Worm (Caenorhabditis elegans) whole organism, L2 larva: ENCODE data around the gene nep-26.

Experiments used
- C34F6.9 ChIP-seq: fragments of 150-350 bp; optimal IDR thresholded peaks from 2 replicates; lab custom pipeline; 2014; ENCODE audit warnings: missing biosample characterization, missing genetic modification characterization
- F13H6.1 ChIP-seq: sonication (generic microtip); optimal IDR thresholded peaks from 2 replicates; lab custom pipeline; 2016; ENCODE audit warnings: missing genetic modification characterization, missing compliant biosample characterization
- R02D3.7 ChIP-seq: fragments of 150-350 bp; optimal IDR thresholded peaks from 2 replicates; lab custom pipeline; 2014; ENCODE audit warnings: missing biosample characterization, missing genetic modification characterization
- ZK546.5 ChIP-seq: sonication (generic microtip); optimal IDR thresholded peaks from 2 replicates; lab custom pipeline; 2017; ENCODE audit warnings: missing biosample characterization, missing genetic modification characterization
- alr-1 ChIP-seq: fragments of 150-350 bp; optimal IDR thresholded peaks from 2 replicates; lab custom pipeline; 2014; ENCODE audit warnings: missing biosample characterization, missing genetic modification characterization
- ama-1 ChIP-seq: fragments of 150-350 bp; optimal IDR thresholded peaks from 2 replicates; lab custom pipeline; 2018; ENCODE audit warnings: inconsistent platforms
- blmp-1 ChIP-seq: sonication (generic microtip); optimal IDR thresholded peaks from 2 replicates; lab custom pipeline; 2017; ENCODE audit warnings: missing genetic modification characterization, mild to moderate bottlenecking, missing compliant biosample characterization, antibody characterized with exemption, moderate library complexity; ENCODE audit not compliant: insufficient read depth
- ceh-82 ChIP-seq: fragments of 150-350 bp; optimal IDR thresholded peaks from 2 replicates; lab custom pipeline; 2014; ENCODE audit warnings: missing biosample characterization, missing genetic modification characterization
- crh-2 ChIP-seq: sonication (generic microtip); optimal IDR thresholded peaks from 2 replicates; lab custom pipeline; 2017; ENCODE audit warnings: missing biosample characterization, missing genetic modification characterization
- dmd-4 ChIP-seq: sonication (generic microtip); optimal IDR thresholded peaks from 2 replicates; lab custom pipeline; 2017; ENCODE audit warnings: missing biosample characterization, missing genetic modification characterization
- egl-27 ChIP-seq: sonication (generic microtip); optimal IDR thresholded peaks from 3 replicates; lab custom pipeline; 2017; ENCODE audit warnings: missing biosample characterization, missing genetic modification reagents, missing genetic modification characterization
- fos-1 ChIP-seq: fragments of 150-350 bp; optimal IDR thresholded peaks from 2 replicates; lab custom pipeline; 2014; ENCODE audit warnings: missing biosample characterization, missing genetic modification characterization
- gmeb-1 ChIP-seq: fragments of 150-350 bp; optimal IDR thresholded peaks from 2 replicates; lab custom pipeline; 2014; ENCODE audit warnings: missing biosample characterization, missing genetic modification characterization
- lin-11 ChIP-seq: fragments of 150-350 bp; sonication (generic microtip); optimal IDR thresholded peaks from 2 replicates; lab custom pipeline; 2014; ENCODE audit warnings: missing biosample characterization, missing genetic modification characterization, inconsistent platforms, mixed read lengths
- lin-13 ChIP-seq: fragments of 150-350 bp; optimal IDR thresholded peaks from 2 replicates; lab custom pipeline; 2014; ENCODE audit warnings: missing biosample characterization, missing genetic modification reagents, missing genetic modification characterization
- lin-39 ChIP-seq: fragments of 150-350 bp; optimal IDR thresholded peaks from 2 replicates; lab custom pipeline; 2014; ENCODE audit warnings: missing biosample characterization, missing genetic modification reagents, missing genetic modification characterization
- lsy-2 ChIP-seq, 2 experiments: fragments of 150-350 bp in 1 of 2; sonication (generic microtip) in 1 of 2; optimal IDR thresholded peaks; 2 replicates each; lab custom pipeline; 2014 to 2017; ENCODE audit warnings: missing biosample characterization in 2 of 2, missing genetic modification characterization in 2 of 2
- mab-5 ChIP-seq: fragments of 150-350 bp; optimal IDR thresholded peaks from 2 replicates; lab custom pipeline; 2014; ENCODE audit warnings: missing biosample characterization, missing genetic modification characterization
- mbf-1 ChIP-seq: sonication (generic microtip); optimal IDR thresholded peaks from 2 replicates; lab custom pipeline; 2017; ENCODE audit warnings: missing biosample characterization, missing genetic modification characterization
- nhr-10 ChIP-seq: sonication (generic microtip); optimal IDR thresholded peaks from 2 replicates; lab custom pipeline; 2017; ENCODE audit warnings: missing biosample characterization, missing genetic modification characterization
- nhr-11 ChIP-seq: fragments of 150-350 bp; optimal IDR thresholded peaks from 2 replicates; lab custom pipeline; 2014; ENCODE audit warnings: missing biosample characterization, missing genetic modification characterization
- nhr-129 ChIP-seq: fragments of 150-350 bp; optimal IDR thresholded peaks from 2 replicates; lab custom pipeline; 2014; ENCODE audit warnings: missing biosample characterization, missing genetic modification characterization
- nhr-21 ChIP-seq: fragments of 150-350 bp; optimal IDR thresholded peaks from 2 replicates; lab custom pipeline; 2014; ENCODE audit warnings: missing biosample characterization, missing genetic modification characterization
- nhr-23 ChIP-seq: fragments of 150-350 bp; optimal IDR thresholded peaks from 2 replicates; lab custom pipeline; 2014; ENCODE audit warnings: missing biosample characterization, missing genetic modification reagents, missing genetic modification characterization
- nhr-237 ChIP-seq: fragments of 150-350 bp; optimal IDR thresholded peaks from 2 replicates; lab custom pipeline; 2014; ENCODE audit warnings: missing biosample characterization, missing genetic modification characterization
- nhr-25 ChIP-seq: fragments of 150-350 bp; sonication (generic microtip); optimal IDR thresholded peaks from 3 replicates; lab custom pipeline; 2014; ENCODE audit warnings: missing biosample characterization, missing genetic modification characterization
- nhr-77 ChIP-seq: fragments of 150-350 bp; optimal IDR thresholded peaks from 2 replicates; lab custom pipeline; 2014; ENCODE audit warnings: missing biosample characterization, missing genetic modification characterization
- peb-1 ChIP-seq: fragments of 150-350 bp; optimal IDR thresholded peaks from 2 replicates; lab custom pipeline; 2014; ENCODE audit warnings: missing biosample characterization, missing genetic modification characterization
- skn-1 ChIP-seq: sonication (generic microtip); optimal IDR thresholded peaks from 2 replicates; lab custom pipeline; 2017; ENCODE audit warnings: missing biosample characterization, missing genetic modification characterization
- sma-3 ChIP-seq: sonication (generic microtip); optimal IDR thresholded peaks from 2 replicates; lab custom pipeline; 2016; ENCODE audit warnings: missing genetic modification reagents, missing genetic modification characterization, missing compliant biosample characterization
- sma-9 ChIP-seq, 2 experiments: fragments of 150-350 bp in 1 of 2; sonication (generic microtip) in 1 of 2; optimal IDR thresholded peaks; 2 replicates each; lab custom pipeline; 2014 to 2016; ENCODE audit warnings: missing genetic modification characterization in 2 of 2, mild to moderate bottlenecking in 1 of 2, missing biosample characterization in 1 of 2, missing compliant biosample characterization in 1 of 2, missing genetic modification reagents in 1 of 2, moderate library complexity in 1 of 2
- snpc-4 ChIP-seq: fragments of 150-350 bp; optimal IDR thresholded peaks from 2 replicates; lab custom pipeline; 2014; ENCODE audit warnings: missing biosample characterization, missing genetic modification characterization
- unc-39 ChIP-seq: fragments of 150-350 bp; optimal IDR thresholded peaks from 2 replicates; lab custom pipeline; 2014; ENCODE audit warnings: missing biosample characterization, missing genetic modification characterization
- unc-55 ChIP-seq: fragments of 150-350 bp; sonication (generic microtip); optimal IDR thresholded peaks from 3 replicates; lab custom pipeline; 2014; ENCODE audit warnings: missing biosample characterization, missing genetic modification reagents, missing genetic modification characterization
- ztf-4 ChIP-seq: fragments of 150-350 bp; optimal IDR thresholded peaks from 2 replicates; lab custom pipeline; 2014; ENCODE audit warnings: missing biosample characterization, missing genetic modification characterization

Gene nep-26

DNA sequence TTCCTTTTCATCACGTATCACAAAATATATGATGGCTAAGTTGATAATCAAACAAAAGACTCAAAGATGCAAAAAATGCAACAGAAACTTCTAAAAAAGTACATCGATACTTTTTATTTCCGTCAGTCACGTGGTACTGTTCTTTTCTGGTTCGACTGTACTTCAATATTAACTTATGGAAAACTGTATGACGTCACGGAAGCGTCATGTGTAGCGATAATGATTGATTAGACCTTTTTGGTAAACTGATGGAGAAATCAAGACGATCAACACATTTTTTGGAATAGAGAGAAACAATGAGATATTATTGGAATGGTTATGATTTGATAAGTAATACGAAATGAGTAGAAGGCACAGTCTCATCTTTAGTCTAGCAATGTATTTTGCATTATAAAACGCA lies 5.7 kb downstream of the nep-26 start:
- no peak for TF ChIP-seq gmeb-1 (tag; lab: Kevin White, UChicago)
- TF ChIP-seq crh-2 (tag; lab: Kevin White, UChicago): no peak
- TF ChIP-seq sma-3 (GFP tag; lab: Kevin White, UChicago): peak; percentile 83
- TF ChIP-seq blmp-1 (tag; lab: Kevin White, UChicago): peak; percentile 73
- TF ChIP-seq egl-27 (tag; lab: Kevin White, UChicago): peak; percentile 20
- peak; percentile 67 for TF ChIP-seq nhr-21 (tag; lab: Kevin White, UChicago)
- peak; percentile 88 for TF ChIP-seq sma-9 (GFP tag; optimal IDR thresholded peaks at IDR 0.05; lab: Kevin White, UChicago)
- no peak for TF ChIP-seq sma-9 (tag; optimal IDR thresholded peaks at IDR 0.05; lab: Kevin White, UChicago)
- no peak for TF ChIP-seq C34F6.9 (tag; lab: Kevin White, UChicago)
- peak; percentile 27 for TF ChIP-seq fos-1 (tag; lab: Kevin White, UChicago)
- TF ChIP-seq, all 48 proteins: peak for 6

ce11 chrII:10288926-10289325 lies 11.0 kb downstream of the nep-26 start:
- peak in 1 of 2 experiments; percentile 32 for TF ChIP-seq lsy-2 (tag; optimal IDR thresholded peaks at IDR 0.05; lab: Kevin White, UChicago)
- peak; percentile 22 for TF ChIP-seq fos-1 (tag; lab: Kevin White, UChicago)
- peak; percentile 16 for TF ChIP-seq F13H6.1 (tag; lab: Kevin White, UChicago)
- no peak for TF ChIP-seq snpc-4
- peak; percentile 79 for TF ChIP-seq nhr-129 (tag; lab: Kevin White, UChicago)
- no peak for TF ChIP-seq crh-2 (tag; lab: Kevin White, UChicago)
- TF ChIP-seq nhr-21 (tag; lab: Kevin White, UChicago): peak; percentile 16

DNA sequence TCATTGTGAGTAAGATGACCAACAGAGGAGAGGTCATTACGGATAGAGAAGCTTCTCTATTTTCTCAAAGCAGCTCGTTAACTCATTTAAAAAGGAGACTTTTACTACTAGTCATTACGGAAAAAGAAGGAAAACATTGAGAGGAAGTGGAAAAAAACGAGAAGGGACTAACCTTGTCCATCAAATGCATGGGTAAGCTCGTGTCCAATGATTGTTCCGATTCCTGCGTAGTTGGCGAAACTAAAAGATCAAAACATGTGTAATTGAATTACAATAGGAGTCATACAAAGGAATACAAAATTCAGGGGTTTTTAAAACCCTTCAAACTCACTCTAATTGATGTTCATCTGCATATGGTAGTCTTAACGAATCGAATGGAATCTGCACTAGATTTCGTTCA lies 14.9 kb downstream of the nep-26 start:
- TF ChIP-seq mbf-1 (tag; lab: Kevin White, UChicago) (no peak), lsy-2 (tag; optimal IDR thresholded peaks at IDR 0.05; lab: Kevin White, UChicago) (peak in 1 of 2 experiments; percentile 3)

DNA sequence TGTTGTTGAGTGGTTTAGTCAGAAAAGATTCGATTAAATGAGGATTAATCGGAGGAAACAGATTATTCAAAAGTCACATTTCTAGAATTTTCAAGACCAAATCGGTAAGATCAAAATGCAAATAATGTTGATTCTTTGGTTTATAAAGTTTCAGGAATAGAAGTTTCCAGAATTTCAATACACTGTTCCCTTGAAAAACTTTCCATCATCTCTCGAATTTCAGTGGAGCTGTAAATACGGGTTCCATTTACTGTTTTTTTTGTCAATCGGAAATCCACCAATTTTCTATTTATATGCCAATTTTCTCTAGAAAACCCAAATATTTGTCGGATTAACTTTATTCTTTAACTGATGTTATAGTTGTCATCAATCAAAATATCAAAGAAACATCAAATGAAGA lies 16.8 kb downstream of the nep-26 start:
- TF ChIP-seq lin-11 (tag; lab: Kevin White, UChicago) (no peak), snpc-4 (no peak), unc-39 (no peak), ceh-82 (tag; lab: Kevin White, UChicago) (no peak), nhr-77 (tag; lab: Kevin White, UChicago) (no peak), nhr-25 (tag; lab: Kevin White, UChicago) (no peak), ZK546.5 (tag; lab: Kevin White, UChicago) (no peak), lin-39 (no peak)

- TF ChIP-seq lin-13 (GFP tag; lab: Kevin White, UChicago) (no peak), alr-1 (tag; lab: Kevin White, UChicago) (no peak), ama-1 (lab: Kevin White, UChicago) (no peak), fos-1 (tag; lab: Kevin White, UChicago) (peak; percentile 3)
These were observed 18.3 kb downstream of the nep-26 start for ce11 chrII:10281674-10282073.

ce11 chrII:10279561-10279960 lies 20.4 kb downstream of the nep-26 start, which contains the start of gene ZK971.1:
ZK971.1 (minus strand) TSS chrII:10279661.
- no peak for TF ChIP-seq nhr-10 (tag; lab: Kevin White, UChicago)
- TF ChIP-seq ZK546.5 (tag; lab: Kevin White, UChicago): no peak
- no peak for TF ChIP-seq sma-3 (GFP tag; lab: Kevin White, UChicago)
- TF ChIP-seq unc-55 (GFP tag; lab: Kevin White, UChicago): no peak
- no peak for TF ChIP-seq ceh-82 (tag; lab: Kevin White, UChicago)
- no peak for TF ChIP-seq nhr-11
- no peak for TF ChIP-seq nhr-77 (tag; lab: Kevin White, UChicago)
- TF ChIP-seq nhr-237 (tag; lab: Kevin White, UChicago): no peak
- TF ChIP-seq skn-1: no peak
- no peak for TF ChIP-seq dmd-4 (tag; lab: Kevin White, UChicago)
- no peak for TF ChIP-seq R02D3.7
- TF ChIP-seq peb-1: no peak
- no peak for TF ChIP-seq crh-2 (tag; lab: Kevin White, UChicago)
- TF ChIP-seq mab-5 (tag; lab: Kevin White, UChicago): no peak
- no peak for TF ChIP-seq nhr-23 (tag; lab: Kevin White, UChicago)
- TF ChIP-seq ztf-4 (tag; lab: Kevin White, UChicago): no peak
